Fruit fly (Drosophila melanogaster): ENCODE results near the gene mfas.

DNA sequence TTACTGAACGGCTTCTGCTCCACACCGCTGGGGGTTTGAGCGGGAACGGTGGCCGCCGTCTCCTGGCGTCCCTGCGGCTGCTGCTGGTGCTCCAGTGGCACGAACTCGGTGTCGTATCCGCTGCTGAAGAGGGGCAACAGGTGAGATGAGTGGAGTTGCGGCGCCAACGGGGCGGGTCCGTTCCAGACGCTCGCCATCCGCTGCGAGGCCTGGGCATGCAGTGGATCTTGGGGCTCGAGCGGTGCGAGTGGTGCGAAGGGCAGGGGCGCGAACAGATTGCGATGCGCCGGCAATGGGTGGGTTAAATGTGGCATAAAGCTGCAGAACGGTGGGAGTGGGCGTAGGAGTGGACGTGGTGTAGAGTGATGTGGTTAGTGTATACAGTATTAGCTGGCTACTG, 3.9 kb downstream of the mfas start:
- TF ChIP-seq CG8478 (optimal IDR thresholded peaks at IDR 0.05) (no peak), pan (optimal IDR thresholded peaks at IDR 0.05) (no peak), psq (optimal IDR thresholded peaks at IDR 0.05) (no peak)
